Worm (Caenorhabditis elegans) whole organism, L4 larva: ENCODE results near the gene R31.2.

Experiments used
- Y105C5A.15 ChIP-seq: fragments of 200-800 bp; sonication (Bioruptor generic); IDR thresholded peaks from 2 replicates; pipeline ENCODE4 v1.3.6; 2022; ENCODE audit warnings: missing genetic modification characterization, missing compliant biosample characterization
- ZK546.5 ChIP-seq, 2 experiments: sonication (generic microtip); optimal IDR thresholded peaks; 2 replicates each; lab custom pipeline; 2017; ENCODE audit warnings: missing biosample characterization in 2 of 2, missing genetic modification characterization in 2 of 2
- aha-1 ChIP-seq: fragments of 150-350 bp; peaks from one replicate; lab custom pipeline; 2014; ENCODE audit warnings: missing biosample characterization, missing genetic modification characterization
- aly-2 ChIP-seq: sonication (generic microtip); optimal IDR thresholded peaks from 2 replicates; lab custom pipeline; 2018; ENCODE audit warnings: missing biosample characterization, missing genetic modification characterization
- ama-1 ChIP-seq: fragments of 150-350 bp; optimal IDR thresholded peaks from 2 replicates; lab custom pipeline; 2014; ENCODE audit warnings: inconsistent platforms, mixed read lengths
- ceh-62 ChIP-seq: sonication (generic microtip); optimal IDR thresholded peaks from 2 replicates; lab custom pipeline; 2017; ENCODE audit warnings: missing biosample characterization, missing genetic modification characterization
- ceh-82 ChIP-seq: sonication (generic microtip); optimal IDR thresholded peaks from 2 replicates; lab custom pipeline; 2017; ENCODE audit warnings: missing biosample characterization, missing genetic modification characterization
- ces-1 ChIP-seq: fragments of 150-350 bp; sonication (generic microtip); optimal IDR thresholded peaks from 4 replicates; lab custom pipeline; 2014; ENCODE audit warnings: missing biosample characterization, missing genetic modification reagents, missing genetic modification characterization
- daf-16 ChIP-seq, 3 experiments: sonication (generic microtip); optimal IDR thresholded peaks; 2 replicates each; lab custom pipeline; 2016 to 2017; ENCODE audit warnings: missing genetic modification characterization in 3 of 3, missing genetic modification reagents in 3 of 3, mild to moderate bottlenecking in 2 of 3, missing compliant biosample characterization in 2 of 3, missing biosample characterization in 1 of 3, moderate library complexity in 1 of 3
- daf-19 ChIP-seq: fragments of 200-800 bp; sonication (Bioruptor generic); conservative IDR thresholded peaks from 2 replicates; pipeline ENCODE4 v1.3.6; 2022; ENCODE audit warnings: missing genetic modification characterization, missing compliant biosample characterization
- dmd-6 ChIP-seq: fragments of 200-800 bp; sonication (Bioruptor generic); IDR thresholded peaks from 2 replicates; pipeline ENCODE4 v1.3.6; 2022; ENCODE audit warnings: missing genetic modification reagents, missing genetic modification characterization, missing compliant biosample characterization
- dve-1 ChIP-seq: sonication (generic microtip); optimal IDR thresholded peaks from 2 replicates; lab custom pipeline; 2017; ENCODE audit warnings: antibody characterized with exemption, mild to moderate bottlenecking, missing genetic modification characterization, missing compliant biosample characterization; ENCODE audit not compliant: insufficient read depth
- egl-27 ChIP-seq: sonication (generic microtip); optimal IDR thresholded peaks from 3 replicates; lab custom pipeline; 2017; ENCODE audit warnings: missing biosample characterization, missing genetic modification reagents, missing genetic modification characterization
- egl-43 ChIP-seq: fragments of 200-800 bp; sonication (Bioruptor generic); IDR thresholded peaks from 2 replicates; pipeline ENCODE4 v1.3.6; 2022; ENCODE audit warnings: missing genetic modification reagents, missing genetic modification characterization, missing compliant biosample characterization
- gei-8 ChIP-seq: fragments of 200-800 bp; sonication (Bioruptor generic); optimal IDR thresholded peaks from 2 replicates; lab custom pipeline; 2018; ENCODE audit warnings: mild to moderate bottlenecking, missing genetic modification characterization, missing compliant biosample characterization
- hif-1 ChIP-seq, 2 experiments: sonication (generic microtip); optimal IDR thresholded peaks; 2 replicates each; lab custom pipeline; 2016 to 2017; ENCODE audit warnings: missing compliant biosample characterization in 2 of 2, missing genetic modification characterization in 2 of 2, missing genetic modification reagents in 2 of 2, missing genotype in 2 of 2, mild to moderate bottlenecking in 1 of 2
- hlh-30 ChIP-seq: sonication (generic microtip); optimal IDR thresholded peaks from 2 replicates; lab custom pipeline; 2017; ENCODE audit warnings: antibody characterized with exemption, mild to moderate bottlenecking, missing genetic modification characterization, missing compliant biosample characterization; ENCODE audit not compliant: insufficient read depth
- lin-1 ChIP-seq: fragments of 200-800 bp; sonication (Bioruptor generic); IDR thresholded peaks from 2 replicates; pipeline ENCODE4 v1.3.6; 2022; ENCODE audit warnings: missing genetic modification reagents, missing genetic modification characterization, missing compliant biosample characterization
- lin-29 ChIP-seq: fragments of 200-800 bp; sonication (Bioruptor generic); IDR thresholded peaks from 2 replicates; pipeline ENCODE4 v1.3.6; 2022; ENCODE audit warnings: missing genetic modification reagents, missing genetic modification characterization, missing compliant biosample characterization
- lsy-2 ChIP-seq, 2 experiments: fragments of 150-350 bp in 1 of 2; sonication (generic microtip) in 1 of 2; optimal IDR thresholded peaks; 2 replicates each; lab custom pipeline; 2014 to 2017; ENCODE audit warnings: missing biosample characterization in 2 of 2, missing genetic modification characterization in 2 of 2
- madf-5 ChIP-seq, 2 experiments: fragments of 200-800 bp; sonication (Bioruptor generic); IDR thresholded peaks; 2 replicates each; pipeline ENCODE4 v1.3.6; 2022; ENCODE audit warnings: missing compliant biosample characterization in 2 of 2, missing genetic modification characterization in 2 of 2
- mdl-1 ChIP-seq, 2 experiments: fragments of 150-350 bp in 1 of 2; sonication (generic microtip) in 1 of 2; optimal IDR thresholded peaks; 2 replicates each; lab custom pipeline; 2014 to 2017; ENCODE audit warnings: missing biosample characterization in 2 of 2, missing genetic modification characterization in 2 of 2
- mep-1 ChIP-seq: fragments of 150-350 bp; sonication (generic microtip); optimal IDR thresholded peaks from 3 replicates; lab custom pipeline; 2014; ENCODE audit warnings: missing biosample characterization, missing genetic modification characterization
- mes-2 ChIP-seq: sonication (generic microtip); optimal IDR thresholded peaks from 2 replicates; lab custom pipeline; 2016; ENCODE audit warnings: missing genotype, mild to moderate bottlenecking, missing genetic modification characterization, missing compliant biosample characterization; ENCODE audit not compliant: poor library complexity, severe bottlenecking
- mxl-2 ChIP-seq: fragments of 200-800 bp; sonication (Bioruptor generic); conservative IDR thresholded peaks from 2 replicates; pipeline ENCODE4 v1.3.6; 2022; ENCODE audit warnings: missing genetic modification reagents, missing genetic modification characterization, missing compliant biosample characterization
- nhr-10 ChIP-seq: fragments of 150-350 bp; optimal IDR thresholded peaks from 2 replicates; lab custom pipeline; 2014; ENCODE audit warnings: missing biosample characterization, missing genetic modification characterization
- nhr-102 ChIP-seq: sonication (generic microtip); optimal IDR thresholded peaks from 2 replicates; lab custom pipeline; 2016; ENCODE audit warnings: mild to moderate bottlenecking, missing genetic modification characterization, moderate library complexity, missing compliant biosample characterization
- nhr-11 ChIP-seq: fragments of 150-350 bp; optimal IDR thresholded peaks from 2 replicates; lab custom pipeline; 2014; ENCODE audit warnings: missing biosample characterization, missing genetic modification characterization
- nhr-111 ChIP-seq: fragments of 200-800 bp; sonication (Bioruptor generic); optimal IDR thresholded peaks from 2 replicates; lab custom pipeline; 2018; ENCODE audit warnings: mild to moderate bottlenecking, missing genetic modification characterization, missing compliant biosample characterization
- nhr-28 ChIP-seq: fragments of 150-350 bp; optimal IDR thresholded peaks from 2 replicates; lab custom pipeline; 2014; ENCODE audit warnings: missing biosample characterization, missing genetic modification characterization
- nhr-48 ChIP-seq: sonication (generic microtip); optimal IDR thresholded peaks from 2 replicates; lab custom pipeline; 2016; ENCODE audit warnings: mild to moderate bottlenecking, missing genetic modification characterization, missing compliant biosample characterization
- nhr-76 ChIP-seq: fragments of 150-350 bp; optimal IDR thresholded peaks from 2 replicates; lab custom pipeline; 2014; ENCODE audit warnings: missing biosample characterization, missing genetic modification characterization
- nhr-77 ChIP-seq: fragments of 150-350 bp; optimal IDR thresholded peaks from 2 replicates; lab custom pipeline; 2014; ENCODE audit warnings: missing biosample characterization, missing genetic modification characterization
- pha-4 ChIP-seq, 2 experiments: fragments of 150-350 bp in 1 of 2; fragments of 200-800 bp in 1 of 2; sonication (Bioruptor generic) in 1 of 2; IDR thresholded peaks in 1 of 2; optimal IDR thresholded peaks in 1 of 2; 2 replicates each; pipeline versions ENCODE4 v1.3.6 to Lab custom; 2014 to 2022; ENCODE audit warnings: missing genetic modification characterization in 2 of 2, missing genetic modification reagents in 2 of 2, missing biosample characterization in 1 of 2, missing compliant biosample characterization in 1 of 2
- php-3 ChIP-seq: fragments of 200-800 bp; sonication (Bioruptor generic); IDR thresholded peaks from 2 replicates; pipeline ENCODE4 v1.3.6; 2022; ENCODE audit warnings: missing genetic modification reagents, missing genetic modification characterization, missing compliant biosample characterization
- pqm-1 ChIP-seq: sonication (generic microtip); optimal IDR thresholded peaks from 2 replicates; lab custom pipeline; 2017; ENCODE audit warnings: missing biosample characterization, missing genetic modification characterization
- skn-1 ChIP-seq: fragments of 150-350 bp; optimal IDR thresholded peaks from 2 replicates; lab custom pipeline; 2014; ENCODE audit warnings: missing biosample characterization, missing genetic modification characterization
- tag-97 ChIP-seq: fragments of 200-800 bp; sonication (Bioruptor generic); IDR thresholded peaks from 2 replicates; pipeline ENCODE4 v1.3.6; 2022; ENCODE audit warnings: missing genetic modification characterization, missing compliant biosample characterization
- tra-1 ChIP-seq: fragments of 200-800 bp; sonication (Bioruptor generic); IDR thresholded peaks from 2 replicates; pipeline ENCODE4 v1.3.6; 2022; ENCODE audit warnings: missing genetic modification reagents, missing genetic modification characterization, missing compliant biosample characterization
- unc-130 ChIP-seq: sonication (generic microtip); optimal IDR thresholded peaks from 2 replicates; lab custom pipeline; 2016; ENCODE audit warnings: missing genetic modification reagents, missing genetic modification characterization, missing compliant biosample characterization
- unc-62 ChIP-seq, 3 experiments: fragments of 150-350 bp in 1 of 3; sonication (generic microtip); optimal IDR thresholded peaks in 2 of 3; peaks in 1 of 3; 1 replicate in 1 of 3; 2 replicates in 2 of 3; lab custom pipeline; 2014 to 2017; ENCODE audit warnings: missing biosample characterization in 3 of 3, missing genetic modification characterization in 3 of 3, missing genetic modification reagents in 3 of 3, missing genotype in 1 of 3
- zfp-2 ChIP-seq: sonication (generic microtip); optimal IDR thresholded peaks from 2 replicates; lab custom pipeline; 2016; ENCODE audit warnings: mild to moderate bottlenecking, missing genetic modification characterization, missing compliant biosample characterization
- zfp-3 ChIP-seq: fragments of 200-800 bp; sonication (Bioruptor generic); conservative IDR thresholded peaks from 2 replicates; pipeline ENCODE4 v1.3.6; 2022; ENCODE audit warnings: missing genetic modification reagents, missing genetic modification characterization, missing compliant biosample characterization
- zip-11 ChIP-seq: fragments of 200-800 bp; sonication (Bioruptor generic); IDR thresholded peaks from 2 replicates; pipeline ENCODE4 v1.3.6; 2022; ENCODE audit warnings: missing genetic modification characterization, missing compliant biosample characterization
- ztf-11 ChIP-seq: fragments of 150-350 bp; optimal IDR thresholded peaks from 2 replicates; lab custom pipeline; 2014; ENCODE audit warnings: missing biosample characterization, missing genetic modification characterization
- ztf-7 ChIP-seq: fragments of 150-350 bp; optimal IDR thresholded peaks from 2 replicates; lab custom pipeline; 2014; ENCODE audit warnings: missing biosample characterization, missing genetic modification characterization

Gene R31.2

DNA sequence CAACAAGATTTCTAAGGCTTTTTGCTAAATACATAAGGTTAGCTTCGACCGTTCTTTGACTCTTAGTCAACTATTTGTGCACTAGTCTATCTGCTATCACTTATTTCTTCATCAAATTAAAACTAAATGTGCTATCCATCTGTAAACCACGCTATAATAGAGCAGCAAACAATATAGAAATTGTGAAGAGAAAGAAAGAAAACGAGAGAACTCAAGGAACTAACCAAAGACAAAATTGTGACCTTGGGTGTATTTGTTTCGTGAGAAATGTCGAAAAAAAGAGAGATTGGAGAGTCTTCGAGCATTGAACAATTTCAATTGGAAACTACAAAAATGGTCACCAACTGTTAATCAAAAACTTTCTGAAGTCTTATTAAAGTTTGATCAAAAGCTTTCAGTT lies 32.3 kb upstream of the R31.2 start:
- TF ChIP-seq pha-4 (GFP tag; IDR thresholded peaks at IDR 0.05; lab: Robert Waterston, UW) = no peak
- TF ChIP-seq pha-4 (tag; optimal IDR thresholded peaks at IDR 0.05; lab: Kevin White, UChicago) = no peak
- no peak for TF ChIP-seq skn-1 (tag; lab: Kevin White, UChicago)
- TF ChIP-seq mdl-1 (tag; optimal IDR thresholded peaks at IDR 0.05; lab: Kevin White, UChicago) = peak in 1 of 2 experiments; percentile 56
- TF ChIP-seq tra-1 = no peak
- TF ChIP-seq zip-11 = no peak
- no peak for TF ChIP-seq daf-16 (GFP tag; optimal IDR thresholded peaks at IDR 0.05; lab: Kevin White, UChicago)
- peak; percentile 82 for TF ChIP-seq daf-16 (tag; optimal IDR thresholded peaks at IDR 0.05; lab: Kevin White, UChicago)
- TF ChIP-seq ztf-11 (tag; lab: Kevin White, UChicago) = no peak
- no peak for TF ChIP-seq ces-1 (GFP tag; lab: Kevin White, UChicago)
- no peak for TF ChIP-seq nhr-102 (tag; lab: Kevin White, UChicago)
- peak; percentile 77 for TF ChIP-seq dve-1 (tag; lab: Kevin White, UChicago)
- TF ChIP-seq ztf-7 = no peak
- no peak for TF ChIP-seq ZK546.5 (tag; optimal IDR thresholded peaks at IDR 0.05; lab: Kevin White, UChicago)
- TF ChIP-seq zfp-3 (GFP tag; lab: Robert Waterston, UW) = no peak
- TF ChIP-seq egl-27 (tag; lab: Kevin White, UChicago) = no peak
- no peak for TF ChIP-seq ceh-62 (tag; lab: Kevin White, UChicago)
- no peak for TF ChIP-seq daf-19 (GFP tag; lab: Robert Waterston, UW)
- no peak for TF ChIP-seq nhr-10 (tag; lab: Kevin White, UChicago)
- no peak for TF ChIP-seq lin-29 (GFP tag; lab: Robert Waterston, UW)
- peak; percentile 84 for TF ChIP-seq nhr-28 (tag; lab: Kevin White, UChicago)
- peak; percentile 83 for TF ChIP-seq dmd-6 (GFP tag; lab: Robert Waterston, UW)
- no peak for TF ChIP-seq gei-8 (GFP tag; lab: Kevin White, UChicago)
- no peak for TF ChIP-seq madf-5 (GFP tag; IDR thresholded peaks at IDR 0.05; lab: Robert Waterston, UW)
- no peak for TF ChIP-seq nhr-76 (tag; lab: Kevin White, UChicago)
- peak; percentile 18 for TF ChIP-seq hlh-30 (tag; lab: Kevin White, UChicago)
- TF ChIP-seq aha-1 (tag; lab: Kevin White, UChicago) = no peak
- no peak for TF ChIP-seq tag-97
- no peak for TF ChIP-seq ama-1
- no peak for TF ChIP-seq nhr-111
- no peak for TF ChIP-seq unc-62 (GFP tag; optimal IDR thresholded peaks at IDR 0.05 in 1 of 2; lab: Kevin White, UChicago)
- no peak for TF ChIP-seq unc-62 (tag; optimal IDR thresholded peaks at IDR 0.05; lab: Kevin White, UChicago)
- peak; percentile 28 for TF ChIP-seq mep-1
- TF ChIP-seq nhr-77 = peak; percentile 80
- TF ChIP-seq lsy-2 (tag; optimal IDR thresholded peaks at IDR 0.05; lab: Kevin White, UChicago) = no peak
- no peak for TF ChIP-seq mxl-2 (GFP tag; lab: Robert Waterston, UW)
- TF ChIP-seq php-3 = no peak
- TF ChIP-seq egl-43 (GFP tag; lab: Robert Waterston, UW) = no peak
- peak; percentile 29 for TF ChIP-seq pqm-1
- no peak for TF ChIP-seq zfp-2 (tag; lab: Kevin White, UChicago)

DNA sequence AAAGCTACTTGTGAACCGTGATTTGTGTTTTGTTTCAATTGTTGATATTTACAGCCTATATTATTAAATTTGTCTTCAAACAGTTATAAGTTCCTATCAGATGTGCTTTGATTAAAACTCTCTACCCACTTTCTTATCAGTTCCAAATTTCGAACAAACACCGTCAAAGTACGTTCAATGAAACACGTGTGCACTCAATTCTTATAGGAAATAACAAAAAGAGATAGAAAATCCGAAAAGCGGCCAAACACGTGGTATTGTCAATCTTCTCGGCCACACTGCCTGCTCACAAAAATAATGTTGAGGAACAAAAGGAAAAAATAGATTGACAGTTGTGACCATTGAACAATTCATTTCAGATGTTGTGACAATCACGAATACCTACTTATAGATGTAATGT lies 31.4 kb upstream of the R31.2 start:
- TF ChIP-seq mep-1 = peak; percentile 25
- peak; percentile 42 for TF ChIP-seq nhr-102 (tag; lab: Kevin White, UChicago)
- peak; percentile 67; the same call in 1 of the 2 replicates for TF ChIP-seq lin-1
- peak; percentile 19 for TF ChIP-seq aha-1 (tag; lab: Kevin White, UChicago)
- peak in 1 of 2 experiments; percentile 94 for TF ChIP-seq unc-62 (GFP tag; optimal IDR thresholded peaks at IDR 0.05 in 1 of 2; lab: Kevin White, UChicago)
- no peak for TF ChIP-seq unc-62 (tag; optimal IDR thresholded peaks at IDR 0.05; lab: Kevin White, UChicago)
- peak; percentile 85 for TF ChIP-seq nhr-28 (tag; lab: Kevin White, UChicago)
- no peak for TF ChIP-seq pha-4 (GFP tag; IDR thresholded peaks at IDR 0.05; lab: Robert Waterston, UW)
- TF ChIP-seq pha-4 (tag; optimal IDR thresholded peaks at IDR 0.05; lab: Kevin White, UChicago) = peak; percentile 2
- TF ChIP-seq mdl-1 (tag; optimal IDR thresholded peaks at IDR 0.05; lab: Kevin White, UChicago) = peak in 1 of 2 experiments; percentile 93
- peak; percentile 44 to 66 for TF ChIP-seq lsy-2 (tag; optimal IDR thresholded peaks at IDR 0.05; lab: Kevin White, UChicago)
- TF ChIP-seq nhr-10 (tag; lab: Kevin White, UChicago) = peak; percentile 73
- TF ChIP-seq dve-1 (tag; lab: Kevin White, UChicago) = peak; percentile 98
- no peak for TF ChIP-seq unc-130 (GFP tag; lab: Kevin White, UChicago)
- TF ChIP-seq pqm-1 = peak; percentile 61
- TF ChIP-seq ceh-82 (tag; lab: Kevin White, UChicago) = no peak
- no peak for TF ChIP-seq aly-2 (tag; lab: Kevin White, UChicago)
- no peak for TF ChIP-seq gei-8 (GFP tag; lab: Kevin White, UChicago)
- TF ChIP-seq mes-2 = peak; percentile 32
- no peak for TF ChIP-seq mxl-2 (GFP tag; lab: Robert Waterston, UW)
- no peak for TF ChIP-seq php-3
- peak in 1 of 2 experiments; percentile 40 for TF ChIP-seq hif-1 (tag; optimal IDR thresholded peaks at IDR 0.05; lab: Kevin White, UChicago)
- TF ChIP-seq Y105C5A.15 (GFP tag; lab: Robert Waterston, UW) = no peak
- TF ChIP-seq nhr-11 (tag; lab: Kevin White, UChicago) = peak; percentile 46
- TF ChIP-seq nhr-76 (tag; lab: Kevin White, UChicago) = peak; percentile 6
- peak; percentile 91 for TF ChIP-seq hlh-30 (tag; lab: Kevin White, UChicago)
- TF ChIP-seq nhr-48 = peak; percentile 62
